Fruit fly (Drosophila melanogaster) whole organism, prepupa: Measurements from ENCODE around the gene lap.

Source experiments
- CG11294 ChIP-seq: fragments of 200-800 bp; sonication (Bioruptor generic); IDR thresholded peaks from 2 replicates; pipeline ENCODE4 v1.3.6; 2022; ENCODE audit warnings: missing biosample characterization, missing genetic modification characterization
- CG11902 ChIP-seq: fragments of 200-800 bp; sonication (Bioruptor generic); optimal IDR thresholded peaks from 3 replicates; lab custom pipeline; 2016; ENCODE audit warnings: missing biosample characterization, missing genetic modification characterization
- CG32006 ChIP-seq: fragments of 200-800 bp; sonication (Bioruptor generic); optimal IDR thresholded peaks from 3 replicates; lab custom pipeline; 2017; ENCODE audit warnings: missing biosample characterization, mild to moderate bottlenecking, missing genetic modification characterization
- CG34406 ChIP-seq: fragments of 200-800 bp; sonication (Bioruptor generic); optimal IDR thresholded peaks from 3 replicates; lab custom pipeline; 2016; ENCODE audit warnings: missing biosample characterization, missing genetic modification characterization
- CG3919 ChIP-seq: fragments of 200-800 bp; sonication (Bioruptor generic); optimal IDR thresholded peaks from 3 replicates; lab custom pipeline; 2016; ENCODE audit warnings: missing biosample characterization, missing genetic modification characterization
- CG4318 ChIP-seq: fragments of 200-800 bp; sonication (Bioruptor generic); optimal IDR thresholded peaks from 3 replicates; lab custom pipeline; 2017; ENCODE audit warnings: missing biosample characterization, mild to moderate bottlenecking, missing genetic modification characterization
- CG6163 ChIP-seq: fragments of 200-800 bp; sonication (Bioruptor generic); IDR thresholded peaks from 3 replicates; pipeline ENCODE4 v1.3.6; 2022; ENCODE audit warnings: missing biosample characterization, missing genetic modification characterization
- CG8632 ChIP-seq: fragments of 200-800 bp; sonication (Bioruptor generic); optimal IDR thresholded peaks from 3 replicates; lab custom pipeline; 2016; ENCODE audit warnings: missing biosample characterization, missing genetic modification characterization
- Eip78C ChIP-seq: fragments of 200-800 bp; sonication (Bioruptor generic); peaks from one replicate; lab custom pipeline; 2016; ENCODE audit warnings: missing biosample characterization, missing genetic modification characterization
- Eip93F ChIP-seq: fragments of 200-800 bp; sonication (Bioruptor generic); optimal IDR thresholded peaks from 2 replicates; lab custom pipeline; 2016; ENCODE audit warnings: missing biosample characterization, mild to moderate bottlenecking, missing genetic modification characterization
- Hr39 ChIP-seq: fragments of 200-800 bp; sonication (Bioruptor generic); optimal IDR thresholded peaks from 2 replicates; lab custom pipeline; 2016; ENCODE audit warnings: missing biosample characterization, missing genetic modification characterization
- Hr4 ChIP-seq: fragments of 200-800 bp; sonication (Bioruptor generic); optimal IDR thresholded peaks from 3 replicates; lab custom pipeline; 2016; ENCODE audit warnings: missing biosample characterization, missing genetic modification characterization
- Lpt ChIP-seq: fragments of 200-800 bp; sonication (Bioruptor generic); optimal IDR thresholded peaks from 3 replicates; lab custom pipeline; 2016; ENCODE audit warnings: missing biosample characterization, missing genetic modification characterization
- Met ChIP-seq: fragments of 200-800 bp; sonication (Bioruptor generic); optimal IDR thresholded peaks from 3 replicates; lab custom pipeline; 2016; ENCODE audit warnings: missing biosample characterization, missing genetic modification characterization
- OdsH ChIP-seq: fragments of 200-800 bp; sonication (Bioruptor generic); optimal IDR thresholded peaks from 3 replicates; lab custom pipeline; 2016; ENCODE audit warnings: missing biosample characterization, missing genetic modification characterization
- Smox ChIP-seq: fragments of 200-800 bp; sonication (Bioruptor generic); optimal IDR thresholded peaks from 3 replicates; lab custom pipeline; 2016; ENCODE audit warnings: missing biosample characterization, missing genetic modification characterization
- Sox102F ChIP-seq: fragments of 200-800 bp; sonication (Bioruptor generic); optimal IDR thresholded peaks from 2 replicates; lab custom pipeline; 2016; ENCODE audit warnings: missing biosample characterization, mild to moderate bottlenecking, missing genetic modification characterization
- achi ChIP-seq: fragments of 200-800 bp; sonication (Bioruptor generic); optimal IDR thresholded peaks from 3 replicates; lab custom pipeline; 2016; ENCODE audit warnings: missing biosample characterization, missing genetic modification characterization
- acj6 ChIP-seq: fragments of 200-800 bp; sonication (Bioruptor generic); optimal IDR thresholded peaks from 3 replicates; lab custom pipeline; 2016; ENCODE audit warnings: missing biosample characterization, missing genetic modification characterization
- dsx ChIP-seq: fragments of 200-800 bp; optimal IDR thresholded peaks from 3 replicates; lab custom pipeline; 2019; ENCODE audit warnings: missing biosample characterization, mild to moderate bottlenecking, missing genetic modification characterization, moderate library complexity; ENCODE audit not compliant: poor library complexity, severe bottlenecking
- eg ChIP-seq: fragments of 200-800 bp; sonication (Bioruptor generic); IDR thresholded peaks from 3 replicates; pipeline ENCODE4 v1.3.6; 2022; ENCODE audit warnings: missing biosample characterization, missing genetic modification characterization
- esn ChIP-seq: fragments of 200-800 bp; sonication (Bioruptor generic); optimal IDR thresholded peaks from 2 replicates; lab custom pipeline; 2016; ENCODE audit warnings: missing biosample characterization, mild to moderate bottlenecking, missing genetic modification characterization, moderate library complexity
- fd59A ChIP-seq: fragments of 200-800 bp; sonication (Bioruptor generic); optimal IDR thresholded peaks from 2 replicates; lab custom pipeline; 2017; ENCODE audit warnings: missing biosample characterization, mild to moderate bottlenecking, missing genetic modification characterization, missing genetic modification reagents
- fd85E ChIP-seq: fragments of 200-800 bp; sonication (Bioruptor generic); optimal IDR thresholded peaks from 3 replicates; lab custom pipeline; 2016; ENCODE audit warnings: missing biosample characterization, missing genetic modification characterization
- fkh ChIP-seq: fragments of 200-800 bp; sonication (Bioruptor generic); optimal IDR thresholded peaks from 3 replicates; lab custom pipeline; 2017; ENCODE audit warnings: missing biosample characterization, mild to moderate bottlenecking, missing genetic modification characterization, moderate library complexity
- net ChIP-seq: fragments of 200-800 bp; sonication (Bioruptor generic); optimal IDR thresholded peaks from 3 replicates; lab custom pipeline; 2016; ENCODE audit warnings: missing biosample characterization, missing genetic modification characterization
- salr ChIP-seq, 2 experiments: fragments of 200-800 bp; sonication (Bioruptor generic); optimal IDR thresholded peaks; 3 replicates each; lab custom pipeline; 2016 to 2018; ENCODE audit warnings: missing biosample characterization in 2 of 2, missing genetic modification characterization in 2 of 2, mild to moderate bottlenecking in 1 of 2
- spab ChIP-seq: fragments of 200-800 bp; sonication (Bioruptor generic); optimal IDR thresholded peaks from 2 replicates; lab custom pipeline; 2017; ENCODE audit warnings: missing biosample characterization, mild to moderate bottlenecking, missing genetic modification characterization, missing genetic modification reagents
- ss ChIP-seq, 2 experiments: fragments of 200-800 bp; sonication (Bioruptor generic); optimal IDR thresholded peaks; 2 replicates in 1 of 2; 3 replicates in 1 of 2; lab custom pipeline; 2017 to 2018; ENCODE audit warnings: mild to moderate bottlenecking in 2 of 2, missing biosample characterization in 2 of 2, missing genetic modification characterization in 2 of 2, moderate library complexity in 1 of 2
- vri ChIP-seq: fragments of 200-800 bp; sonication (Bioruptor generic); optimal IDR thresholded peaks from 3 replicates; lab custom pipeline; 2016; ENCODE audit warnings: missing biosample characterization, mild to moderate bottlenecking, missing genetic modification characterization

Gene lap

dm6 chr3R:7200670-7201069, 13.9 kb downstream of the lap start, which contains the start of gene CG14609:
CG14609 (plus strand) TSS chr3R:7200970.
- TF ChIP-seq esn (GFP tag; lab: Kevin White, UChicago) (no peak), salr (GFP tag; optimal IDR thresholded peaks at IDR 0.05; lab: Kevin White, UChicago) (no peak), Met (no peak), CG32006 (GFP tag; lab: Kevin White, UChicago) (no peak), achi (GFP tag; lab: Kevin White, UChicago) (no peak), spab (GFP tag; lab: Kevin White, UChicago) (no peak), fd85E (GFP tag; lab: Kevin White, UChicago) (no peak), Lpt (GFP tag; lab: Kevin White, UChicago) (no peak), Hr39 (GFP tag; lab: Kevin White, UChicago) (no peak), Sox102F (GFP tag; lab: Kevin White, UChicago) (no peak), CG8632 (GFP tag; lab: Kevin White, UChicago) (no peak), OdsH (GFP tag; lab: Kevin White, UChicago) (no peak)

DNA sequence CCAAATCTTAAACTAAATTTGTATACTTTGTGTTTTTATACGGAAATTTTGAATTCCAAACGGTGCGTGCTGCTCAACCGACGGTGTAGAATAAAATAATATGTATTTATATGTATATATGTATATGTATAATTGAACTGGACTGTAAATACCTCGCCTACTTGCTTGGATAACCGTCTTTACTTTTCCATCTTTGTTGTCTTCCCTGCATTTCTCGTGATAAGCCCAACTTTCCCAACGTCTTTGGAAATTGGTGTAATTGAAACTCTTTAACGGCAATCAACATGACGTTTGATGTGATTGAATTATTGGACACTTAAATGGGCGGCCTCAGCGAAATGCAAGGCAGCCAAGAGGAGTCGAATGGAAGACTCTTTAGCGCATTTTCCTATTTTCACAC, 21.5 kb downstream of the lap start, which contains the start of gene CG1288:
Gene CG1288, minus strand, starts transcription at position 101 of the 400 bp plus-strand sequence.
- TF ChIP-seq Eip78C (GFP tag; lab: Kevin White, UChicago) (no peak), acj6 (no peak), Eip93F (GFP tag; lab: Kevin White, UChicago) (no peak), CG11294 (no peak), Lpt (GFP tag; lab: Kevin White, UChicago) (no peak), spab (GFP tag; lab: Kevin White, UChicago) (no peak)
- TF ChIP-seq, all 60 proteins: peak for 0

- TF ChIP-seq vri (GFP tag; lab: Kevin White, UChicago) = peak; percentile 12
- TF ChIP-seq achi (GFP tag; lab: Kevin White, UChicago) = no peak
- TF ChIP-seq ss (GFP tag; optimal IDR thresholded peaks at IDR 0.05; lab: Kevin White, UChicago) = no peak
- no peak for TF ChIP-seq CG4318 (GFP tag; lab: Kevin White, UChicago)
- TF ChIP-seq Hr4 = no peak
- TF ChIP-seq eg (GFP tag; lab: Robert Waterston, UW) = 0 out of 3 replicates have a peak, but pooled peaks have one; percentile 7
- TF ChIP-seq CG8632 (GFP tag; lab: Kevin White, UChicago) = no peak
- TF ChIP-seq CG34406 (GFP tag; lab: Kevin White, UChicago) = no peak
- TF ChIP-seq fkh (GFP tag; lab: Kevin White, UChicago) = peak; percentile 56
- no peak for TF ChIP-seq Smox (GFP tag; lab: Kevin White, UChicago)
Measured at dm6 chr3R:7216924-7217529, 30.2 kb downstream of the lap start, which contains the start of gene CG14606. CG14606 (minus strand) TSS chr3R:7217083.

- TF ChIP-seq CG11902 (GFP tag; lab: Kevin White, UChicago) (no peak), Smox (GFP tag; lab: Kevin White, UChicago) (no peak), CG8632 (GFP tag; lab: Kevin White, UChicago) (no peak), salr (GFP tag; optimal IDR thresholded peaks at IDR 0.05; lab: Kevin White, UChicago) (no peak), CG3919 (no peak), CG34406 (GFP tag; lab: Kevin White, UChicago) (no peak), net (no peak), esn (GFP tag; lab: Kevin White, UChicago) (no peak)
Measured at dm6 chr3R:7219605-7220004, 32.8 kb downstream of the lap start, which contains the start of gene CG14605. CG14605 (minus strand) TSS chr3R:7219705.

- no peak for TF ChIP-seq Met
- TF ChIP-seq ss (GFP tag; optimal IDR thresholded peaks at IDR 0.05; lab: Kevin White, UChicago) = no peak
- no peak for TF ChIP-seq Smox (GFP tag; lab: Kevin White, UChicago)
- peak; percentile 34; the same call in 1 of the 3 replicates for TF ChIP-seq CG6163 (GFP tag; lab: Robert Waterston, UW)
- no peak for TF ChIP-seq fkh (GFP tag; lab: Kevin White, UChicago)
- TF ChIP-seq eg (GFP tag; lab: Robert Waterston, UW) = 0 out of 3 replicates have a peak, but pooled peaks have one; percentile 45
- TF ChIP-seq CG34406 (GFP tag; lab: Kevin White, UChicago) = no peak
- TF ChIP-seq fd59A (GFP tag; lab: Kevin White, UChicago) = no peak
- TF ChIP-seq CG3919 = no peak
- no peak for TF ChIP-seq net
- peak; percentile 90 for TF ChIP-seq dsx (GFP tag; lab: Kevin White, UChicago)
- TF ChIP-seq, all 60 proteins: peak for 3
Measured at dm6 chr3R:7223972-7224464, 37.2 kb downstream of the lap start, which contains the start of gene thw. thw (plus strand) TSS chr3R:7224414.
